Fruit fly (Drosophila melanogaster): ENCODE measurements around the gene Cmpk.

Cmpk gene

dm6 chr3R:26098502-26099210 lies 43.4 kb upstream of the Cmpk start, which contains the start of gene dysf (continued):
- TF ChIP-seq Gug (GFP tag; IDR thresholded peaks at IDR 0.05) (no peak), Ets21C (GFP tag; optimal IDR thresholded peaks at IDR 0.05) (no peak), topi (GFP tag; optimal IDR thresholded peaks at IDR 0.05) (peak; percentile 58), pdm3 (GFP tag; optimal IDR thresholded peaks at IDR 0.05) (peak; percentile 37), Eip78C (GFP tag) (peak; percentile 84), Smox (GFP tag; optimal IDR thresholded peaks at IDR 0.05) (peak; percentile 50), CG10669 (GFP tag; optimal IDR thresholded peaks at IDR 0.05) (peak; percentile 54), CG7368 (GFP tag; optimal IDR thresholded peaks at IDR 0.05) (peak; percentile 48), dac (GFP tag; optimal IDR thresholded peaks at IDR 0.05) (no peak), CG1621 (tag; optimal IDR thresholded peaks at IDR 0.05) (peak; percentile 31)

- TF ChIP-seq CG3919 (GFP tag; optimal IDR thresholded peaks at IDR 0.05) (peak; percentile 72), CG16779 (tag; optimal IDR thresholded peaks at IDR 0.05) (no peak), Blimp-1 (GFP tag; optimal IDR thresholded peaks at IDR 0.05) (no peak), Met (GFP tag; optimal IDR thresholded peaks at IDR 0.05) (no peak), CG32006 (GFP tag; optimal IDR thresholded peaks at IDR 0.05) (no peak)
These were observed 41.0 kb upstream of the Cmpk start for dm6 chr3R:26096192-26096591.

- TF ChIP-seq Sox14 (GFP tag; optimal IDR thresholded peaks at IDR 0.05) (no peak), svp (GFP tag) (peak; percentile 51), Eip78C (GFP tag) (peak; percentile 53)
These were observed 40.3 kb upstream of the Cmpk start for dm6 chr3R:26095551-26095950.

- peak; percentile 49 for TF ChIP-seq Gug (GFP tag; IDR thresholded peaks at IDR 0.05)
- peak; percentile 80 for TF ChIP-seq OdsH (GFP tag; optimal IDR thresholded peaks at IDR 0.05)
- TF ChIP-seq CG8119 (GFP tag; IDR thresholded peaks at IDR 0.05), result peak; percentile 78
- peak; percentile 53 for TF ChIP-seq CG6276 (GFP tag; optimal IDR thresholded peaks at IDR 0.05)
- TF ChIP-seq CG9139 (GFP tag; optimal IDR thresholded peaks at IDR 0.05), result peak; percentile 55
- TF ChIP-seq CG10669 (GFP tag; optimal IDR thresholded peaks at IDR 0.05), result peak; percentile 73
- TF ChIP-seq Sox15 (GFP tag; optimal IDR thresholded peaks at IDR 0.05), result peak; percentile 19
- TF ChIP-seq Hr4 (GFP tag; optimal IDR thresholded peaks at IDR 0.05), result peak; percentile 64
- peak; percentile 52 for TF ChIP-seq CG16779 (tag; optimal IDR thresholded peaks at IDR 0.05)
- peak; percentile 73 for TF ChIP-seq CG6792 (GFP tag; optimal IDR thresholded peaks at IDR 0.05)
- peak; percentile 74 to 96 for TF ChIP-seq ss (GFP tag; optimal IDR thresholded peaks at IDR 0.05)
- peak; percentile 60 for TF ChIP-seq CG1621 (tag; optimal IDR thresholded peaks at IDR 0.05)
- TF ChIP-seq CG11902 (GFP tag; optimal IDR thresholded peaks at IDR 0.05), result peak; percentile 35
- TF ChIP-seq Eip78C (GFP tag), result peak; percentile 94
- peak; percentile 34 to 50 for TF ChIP-seq salr (GFP tag; optimal IDR thresholded peaks at IDR 0.05)
- no peak for TF ChIP-seq fkh (GFP tag; optimal IDR thresholded peaks at IDR 0.05)
- peak; percentile 62 for TF ChIP-seq Hr39 (GFP tag; optimal IDR thresholded peaks at IDR 0.05)
- TF ChIP-seq CG3032 (tag; optimal IDR thresholded peaks at IDR 0.05), result peak; percentile 82
- peak; percentile 72 for TF ChIP-seq CG34406 (GFP tag; optimal IDR thresholded peaks at IDR 0.05)
- TF ChIP-seq Ets21C (GFP tag; optimal IDR thresholded peaks at IDR 0.05), result peak; percentile 51
- peak; percentile 61 for TF ChIP-seq CG11762 (GFP tag; optimal IDR thresholded peaks at IDR 0.05; ENCODE audit: insufficient read depth)
- peak; percentile 90 for TF ChIP-seq svp (GFP tag)
- peak; percentile 80 for TF ChIP-seq Sox102F (GFP tag; optimal IDR thresholded peaks at IDR 0.05)
- peak; percentile 52 for TF ChIP-seq CG8319 (GFP tag; optimal IDR thresholded peaks at IDR 0.05)
- TF ChIP-seq Hr38 (GFP tag; optimal IDR thresholded peaks at IDR 0.05), result no peak
- TF ChIP-seq fd59A (GFP tag; optimal IDR thresholded peaks at IDR 0.05), result peak; percentile 27
- TF ChIP-seq Smox (GFP tag; optimal IDR thresholded peaks at IDR 0.05), result peak; percentile 75
- TF ChIP-seq Met (GFP tag; optimal IDR thresholded peaks at IDR 0.05), result peak; percentile 83
- peak; percentile 78 for TF ChIP-seq eg (GFP tag; IDR thresholded peaks at IDR 0.05)
- peak; percentile 76 for TF ChIP-seq Ets96B (tag; optimal IDR thresholded peaks at IDR 0.05)
- peak; percentile 80 for TF ChIP-seq topi (GFP tag; optimal IDR thresholded peaks at IDR 0.05)
- TF ChIP-seq Eip75B (GFP tag; optimal IDR thresholded peaks at IDR 0.05), result peak; percentile 81
- TF ChIP-seq CG6163 (GFP tag; IDR thresholded peaks at IDR 0.05), result peak; percentile 86
- peak; percentile 72 for TF ChIP-seq pdm3 (GFP tag; optimal IDR thresholded peaks at IDR 0.05)
- TF ChIP-seq CG31627 (GFP tag; optimal IDR thresholded peaks at IDR 0.05), result peak; percentile 69
- peak; percentile 76 for TF ChIP-seq CG32006 (GFP tag; optimal IDR thresholded peaks at IDR 0.05)
- peak; percentile 58 for TF ChIP-seq Sox14 (GFP tag; optimal IDR thresholded peaks at IDR 0.05)
- TF ChIP-seq vri (GFP tag; optimal IDR thresholded peaks at IDR 0.05), result peak; percentile 50
These were observed 26.2 kb upstream of the Cmpk start for dm6 chr3R:26081380-26081991.

Data from whole organism, prepupa.